Worm (Caenorhabditis elegans) whole organism, young adult: ENCODE results near the gene F56H9.6.

Source experiments
- C17E4.6 ChIP-seq: fragments of 200-800 bp; sonication (Bioruptor generic); IDR thresholded peaks from 2 replicates; pipeline ENCODE4 v1.3.6; 2022; ENCODE audit warnings: missing genetic modification reagents, missing genetic modification characterization, missing compliant biosample characterization
- F23B12.7 ChIP-seq: sonication (generic microtip); optimal IDR thresholded peaks from 2 replicates; lab custom pipeline; 2017; ENCODE audit warnings: missing genetic modification characterization, mild to moderate bottlenecking, missing compliant biosample characterization, antibody characterized with exemption, moderate library complexity; ENCODE audit not compliant: insufficient read depth
- F57C9.4 ChIP-seq: sonication (generic microtip); optimal IDR thresholded peaks from 2 replicates; lab custom pipeline; 2017; ENCODE audit warnings: mild to moderate bottlenecking, missing genetic modification characterization, missing compliant biosample characterization
- Y56A3A.18 ChIP-seq: fragments of 200-800 bp; sonication (Bioruptor generic); IDR thresholded peaks from 2 replicates; pipeline ENCODE4 v1.3.6; 2022; ENCODE audit warnings: missing genetic modification reagents, missing genetic modification characterization, missing compliant biosample characterization
- Y67H2A.10 ChIP-seq: fragments of 200-800 bp; sonication (Bioruptor generic); conservative IDR thresholded peaks from 2 replicates; pipeline ENCODE4 v1.3.6; 2022; ENCODE audit warnings: missing genetic modification reagents, missing genetic modification characterization, missing compliant biosample characterization
- Y79H2A.3 ChIP-seq: fragments of 200-800 bp; sonication (Bioruptor generic); conservative IDR thresholded peaks from 2 replicates; pipeline ENCODE4 v1.3.6; 2022; ENCODE audit warnings: missing genetic modification reagents, missing genetic modification characterization, missing compliant biosample characterization
- ZK185.1 ChIP-seq: sonication (generic microtip); optimal IDR thresholded peaks from 2 replicates; lab custom pipeline; 2016; ENCODE audit warnings: mild to moderate bottlenecking, missing genetic modification characterization, missing compliant biosample characterization; ENCODE audit not compliant: poor library complexity, severe bottlenecking
- ama-1 ChIP-seq, 3 experiments: fragments of 150-350 bp in 1 of 3; sonication (generic microtip) in 2 of 3; optimal IDR thresholded peaks; 2 replicates each; lab custom pipeline; 2014 to 2018; ENCODE audit warnings: missing biosample characterization in 2 of 3, missing genetic modification characterization in 2 of 3, missing genetic modification reagents in 2 of 3
- atf-7 ChIP-seq: sonication (generic microtip); optimal IDR thresholded peaks from 2 replicates; lab custom pipeline; 2017; ENCODE audit warnings: mild to moderate bottlenecking, missing genetic modification characterization, missing compliant biosample characterization
- attf-3 ChIP-seq: fragments of 200-800 bp; sonication (Bioruptor generic); conservative IDR thresholded peaks from 2 replicates; pipeline ENCODE4 v1.3.6; 2022; ENCODE audit warnings: missing genetic modification reagents, missing genetic modification characterization, missing compliant biosample characterization
- attf-5 ChIP-seq: fragments of 200-800 bp; sonication (Bioruptor generic); optimal IDR thresholded peaks from 2 replicates; lab custom pipeline; 2018; ENCODE audit warnings: mild to moderate bottlenecking, missing genetic modification characterization, missing compliant biosample characterization
- attf-6 ChIP-seq: fragments of 200-800 bp; sonication (Bioruptor generic); IDR thresholded peaks from 2 replicates; pipeline ENCODE4 v1.3.6; 2022; ENCODE audit warnings: missing genetic modification reagents, missing genetic modification characterization, missing compliant biosample characterization
- ceh-79 ChIP-seq: sonication (generic microtip); optimal IDR thresholded peaks from 2 replicates; lab custom pipeline; 2017; ENCODE audit warnings: mild to moderate bottlenecking, missing genetic modification characterization, missing compliant biosample characterization
- ceh-91 ChIP-seq: fragments of 200-800 bp; sonication (Bioruptor generic); IDR thresholded peaks from 2 replicates; pipeline ENCODE4 v1.3.6; 2022; ENCODE audit warnings: missing genetic modification reagents, missing genetic modification characterization, missing compliant biosample characterization
- chd-7 ChIP-seq: sonication (generic microtip); optimal IDR thresholded peaks from 2 replicates; lab custom pipeline; 2016; ENCODE audit warnings: mild to moderate bottlenecking, missing genetic modification characterization, moderate library complexity, missing compliant biosample characterization
- egl-18 ChIP-seq: fragments of 200-800 bp; sonication (Bioruptor generic); IDR thresholded peaks from 2 replicates; pipeline ENCODE4 v1.3.6; 2022; ENCODE audit warnings: missing genetic modification reagents, missing genetic modification characterization, missing compliant biosample characterization
- egrh-3 ChIP-seq: fragments of 200-800 bp; sonication (Bioruptor generic); IDR thresholded peaks from 2 replicates; pipeline ENCODE4 v1.3.6; 2022; ENCODE audit warnings: missing genetic modification reagents, missing genetic modification characterization, missing compliant biosample characterization
- gei-17 ChIP-seq: fragments of 200-800 bp; sonication (Bioruptor generic); optimal IDR thresholded peaks from 2 replicates; lab custom pipeline; 2018; ENCODE audit warnings: mild to moderate bottlenecking, missing genetic modification characterization, missing compliant biosample characterization
- him-1 ChIP-seq: sonication (generic microtip); optimal IDR thresholded peaks from 2 replicates; lab custom pipeline; 2016; ENCODE audit warnings: missing genotype, missing genetic modification reagents, missing genetic modification characterization, missing compliant biosample characterization
- hlh-12 ChIP-seq: sonication (generic microtip); optimal IDR thresholded peaks from 2 replicates; lab custom pipeline; 2016; ENCODE audit warnings: missing genetic modification characterization, missing compliant biosample characterization
- hlh-26 ChIP-seq: fragments of 200-800 bp; sonication (Bioruptor generic); conservative IDR thresholded peaks from 2 replicates; pipeline ENCODE4 v1.3.6; 2022; ENCODE audit warnings: missing genetic modification reagents, missing genetic modification characterization, missing compliant biosample characterization
- hmg-1.2 ChIP-seq: fragments of 200-800 bp; sonication (Bioruptor generic); IDR thresholded peaks from 2 replicates; pipeline ENCODE4 v1.3.6; 2022; ENCODE audit warnings: missing genetic modification reagents, missing genetic modification characterization, missing compliant biosample characterization
- hmg-20 ChIP-seq: fragments of 200-800 bp; sonication (Bioruptor generic); IDR thresholded peaks from 2 replicates; pipeline ENCODE4 v1.3.6; 2022; ENCODE audit warnings: missing genetic modification reagents, missing genetic modification characterization, missing compliant biosample characterization
- hsf-1 ChIP-seq: fragments of 200-800 bp; sonication (Bioruptor generic); IDR thresholded peaks from 2 replicates; pipeline ENCODE4 v1.3.6; 2022; ENCODE audit warnings: missing genetic modification reagents, missing genetic modification characterization, missing compliant biosample characterization
- let-526 ChIP-seq: fragments of 200-800 bp; sonication (Bioruptor generic); IDR thresholded peaks from 2 replicates; pipeline ENCODE4 v1.3.6; 2022; ENCODE audit warnings: missing genetic modification reagents, missing genetic modification characterization, missing compliant biosample characterization
- madf-3 ChIP-seq: fragments of 200-800 bp; sonication (Bioruptor generic); IDR thresholded peaks from 2 replicates; pipeline ENCODE4 v1.3.6; 2022; ENCODE audit warnings: missing genetic modification reagents, missing genetic modification characterization, missing compliant biosample characterization
- madf-8 ChIP-seq: fragments of 200-800 bp; sonication (Bioruptor generic); conservative IDR thresholded peaks from 2 replicates; pipeline ENCODE4 v1.3.6; 2022; ENCODE audit warnings: missing genetic modification reagents, missing genetic modification characterization, missing compliant biosample characterization
- mes-4 ChIP-seq: sonication (generic microtip); optimal IDR thresholded peaks from 2 replicates; lab custom pipeline; 2016; ENCODE audit warnings: missing genotype, missing genetic modification characterization, missing compliant biosample characterization
- nhr-80 ChIP-seq: sonication (generic microtip); optimal IDR thresholded peaks from 2 replicates; lab custom pipeline; 2016; ENCODE audit warnings: missing genetic modification characterization, missing compliant biosample characterization
- nhr-90 ChIP-seq: sonication (generic microtip); optimal IDR thresholded peaks from 2 replicates; lab custom pipeline; 2016; ENCODE audit warnings: missing genotype, mild to moderate bottlenecking, missing genetic modification characterization, missing compliant biosample characterization
- snpc-3.4 ChIP-seq: sonication (generic microtip); optimal IDR thresholded peaks from 2 replicates; lab custom pipeline; 2017; ENCODE audit warnings: missing genetic modification characterization, mild to moderate bottlenecking, missing compliant biosample characterization, antibody characterized with exemption, moderate library complexity, missing genotype, missing genetic modification reagents
- snpc-4 ChIP-seq, 5 experiments: fragments of 150-350 bp in 1 of 5; sonication (generic microtip) in 4 of 5; optimal IDR thresholded peaks; 2 replicates each; lab custom pipeline; 2014 to 2018; ENCODE audit warnings: missing genetic modification characterization in 5 of 5, missing biosample characterization in 3 of 5, antibody characterized with exemption in 2 of 5, mild to moderate bottlenecking in 2 of 5, missing compliant biosample characterization in 2 of 5, missing genotype in 2 of 5, moderate library complexity in 2 of 5, missing genetic modification reagents in 1 of 5
- tlf-1 ChIP-seq: fragments of 200-800 bp; sonication (Bioruptor generic); optimal IDR thresholded peaks from 2 replicates; lab custom pipeline; 2018; ENCODE audit warnings: mild to moderate bottlenecking, missing genetic modification characterization, missing compliant biosample characterization
- xnd-1 ChIP-seq: sonication (generic microtip); optimal IDR thresholded peaks from 2 replicates; lab custom pipeline; 2016; ENCODE audit warnings: missing genotype, missing genetic modification reagents, missing genetic modification characterization, missing compliant biosample characterization
- zfh-2 ChIP-seq: fragments of 200-800 bp; sonication (Bioruptor generic); conservative IDR thresholded peaks from 2 replicates; pipeline ENCODE4 v1.3.6; 2022; ENCODE audit warnings: missing genetic modification reagents, missing genetic modification characterization, missing compliant biosample characterization

The F56H9.6 gene

ce11 chrV:12659426-12659825, 29.8 kb upstream of the F56H9.6 start, which contains the start of gene ccch-3 (continued):
- peak; percentile 60 for TF ChIP-seq snpc-3.4 (tag; lab: Kevin White, UChicago)
- peak; percentile 31 for TF ChIP-seq him-1
- no peak for TF ChIP-seq Y67H2A.10 (GFP tag; lab: Robert Waterston, UW)
- peak; percentile 51 for TF ChIP-seq chd-7 (tag; lab: Kevin White, UChicago)

ce11 chrV:12658142-12658541, 28.5 kb upstream of the F56H9.6 start, which contains the start of gene W05B10.6:
TSS of gene W05B10.6 (minus strand) at chrV:12658242.
- TF ChIP-seq hlh-26 (no peak), ceh-79 (no peak), xnd-1 (tag; lab: Kevin White, UChicago) (no peak), C17E4.6 (no peak), attf-6 (no peak), madf-8 (GFP tag; lab: Robert Waterston, UW) (no peak), nhr-90 (tag; lab: Kevin White, UChicago) (no peak), madf-3 (GFP tag; lab: Robert Waterston, UW) (no peak), gei-17 (GFP tag; lab: Kevin White, UChicago) (no peak), snpc-4 (GFP tag; optimal IDR thresholded peaks at IDR 0.05; lab: Kevin White, UChicago) (no peak), snpc-4 (tag; optimal IDR thresholded peaks at IDR 0.05; lab: Kevin White, UChicago) (no peak), mes-4 (tag; lab: Kevin White, UChicago) (no peak), him-1 (no peak), hsf-1 (GFP tag; lab: Robert Waterston, UW) (no peak), ceh-91 (GFP tag; lab: Robert Waterston, UW) (no peak), ama-1 (optimal IDR thresholded peaks at IDR 0.05; lab: Kevin White, UChicago) (no peak), ama-1 (GFP tag; optimal IDR thresholded peaks at IDR 0.05; lab: Kevin White, UChicago) (no peak), attf-3 (GFP tag; lab: Robert Waterston, UW) (no peak), hmg-20 (GFP tag; lab: Robert Waterston, UW) (no peak), let-526 (GFP tag; lab: Robert Waterston, UW) (no peak), hlh-12 (tag; lab: Kevin White, UChicago) (no peak)

ce11 chrV:12649636-12650035, 20.0 kb upstream of the F56H9.6 start, which contains the start of gene lin-25:
TSS of gene lin-25 (plus strand) at chrV:12649925.
- no peak for TF ChIP-seq Y79H2A.3 (GFP tag; lab: Robert Waterston, UW)
- no peak for TF ChIP-seq hmg-1.2 (GFP tag; lab: Robert Waterston, UW)
- TF ChIP-seq F23B12.7 (tag; lab: Kevin White, UChicago): no peak
- peak; percentile 53 for TF ChIP-seq nhr-80 (tag; lab: Kevin White, UChicago)
- no peak for TF ChIP-seq Y56A3A.18
- peak; percentile 23 for TF ChIP-seq ZK185.1 (tag; lab: Kevin White, UChicago)

ce11 chrV:12649213-12649612, 19.6 kb upstream of the F56H9.6 start, which contains the start of gene gpa-9:
TSS of gene gpa-9 (minus strand) at chrV:12649313.
- TF ChIP-seq attf-5 (GFP tag; lab: Kevin White, UChicago) (no peak), egrh-3 (GFP tag; lab: Robert Waterston, UW) (no peak), egl-18 (no peak), attf-6 (no peak)

DNA sequence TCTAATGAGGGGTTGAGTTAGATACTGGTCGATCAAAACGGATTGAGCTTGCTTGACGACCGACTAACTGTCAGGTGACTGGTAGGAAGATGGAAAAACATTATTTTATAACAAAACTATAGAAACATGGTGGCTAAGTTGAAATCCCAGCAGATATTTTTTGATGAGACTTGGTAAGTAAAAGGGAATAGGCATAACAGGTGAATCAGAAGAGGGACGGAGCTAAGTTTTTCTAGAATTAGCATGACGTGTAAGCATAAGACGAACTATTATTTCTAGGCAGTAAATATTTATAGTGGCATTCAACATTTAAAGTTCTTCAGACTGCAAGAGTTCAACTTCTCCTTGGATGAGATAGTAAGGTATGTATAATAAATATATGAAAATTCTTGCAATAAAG, 14.9 kb upstream of the F56H9.6 start, which contains the start of gene F56H9.8:
F56H9.8 (plus strand) TSS at position 301 of the 400 bp plus-strand sequence.
- TF ChIP-seq atf-7 (no peak), zfh-2 (GFP tag; lab: Robert Waterston, UW) (no peak), Y56A3A.18 (no peak), tlf-1 (no peak), hlh-12 (tag; lab: Kevin White, UChicago) (no peak), F57C9.4 (tag; lab: Kevin White, UChicago) (no peak), F23B12.7 (tag; lab: Kevin White, UChicago) (no peak)
